Worm (Caenorhabditis elegans) whole organism, L2 larva: ENCODE results near the gene C50F7.6.

Experiments
- aly-2 ChIP-seq: fragments of 150-350 bp; optimal IDR thresholded peaks from 2 replicates; lab custom pipeline; 2014; ENCODE audit warnings: missing biosample characterization, missing genetic modification characterization
- ama-1 ChIP-seq: fragments of 150-350 bp; optimal IDR thresholded peaks from 2 replicates; lab custom pipeline; 2018; ENCODE audit warnings: inconsistent platforms
- lin-39 ChIP-seq: fragments of 150-350 bp; optimal IDR thresholded peaks from 2 replicates; lab custom pipeline; 2014; ENCODE audit warnings: missing biosample characterization, missing genetic modification reagents, missing genetic modification characterization
- mdl-1 ChIP-seq, 2 experiments: fragments of 150-350 bp in 1 of 2; sonication (generic microtip) in 1 of 2; optimal IDR thresholded peaks; 2 replicates each; lab custom pipeline; 2017; ENCODE audit warnings: missing biosample characterization in 2 of 2, missing genetic modification characterization in 2 of 2
- nhr-237 ChIP-seq: fragments of 150-350 bp; optimal IDR thresholded peaks from 2 replicates; lab custom pipeline; 2014; ENCODE audit warnings: missing biosample characterization, missing genetic modification characterization
- sem-4 ChIP-seq: fragments of 150-350 bp; optimal IDR thresholded peaks from 2 replicates; lab custom pipeline; 2014; ENCODE audit warnings: missing biosample characterization, missing genetic modification reagents, missing genetic modification characterization

DNA sequence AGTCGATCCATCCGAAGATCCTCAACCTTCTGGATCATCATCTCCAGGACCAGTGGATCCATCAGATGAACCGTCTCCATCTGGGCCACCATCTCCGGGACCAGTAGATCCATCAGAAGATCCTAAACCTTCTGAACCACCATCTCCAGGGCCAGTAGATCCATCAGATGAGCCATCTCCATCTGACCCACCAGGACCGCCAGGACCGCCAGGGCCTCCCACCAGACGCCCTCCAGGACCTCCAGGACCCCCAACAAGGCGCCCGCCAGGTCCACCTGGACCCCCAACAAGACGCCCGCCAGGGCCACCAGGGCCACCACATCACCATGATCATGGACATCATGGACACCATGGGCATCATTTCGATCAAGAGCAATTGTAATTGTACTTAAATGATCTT is 4.3 kb upstream of the C50F7.6 start:
- no peak for TF ChIP-seq mdl-1 (tag; optimal IDR thresholded peaks at IDR 0.05; lab: Kevin White, UChicago)
- no peak for TF ChIP-seq ama-1 (lab: Kevin White, UChicago)
- no peak for TF ChIP-seq nhr-237 (tag; lab: Kevin White, UChicago)
- TF ChIP-seq sem-4 (tag; lab: Kevin White, UChicago) = no peak
- TF ChIP-seq lin-39 (tag; lab: Kevin White, UChicago) = no peak
- TF ChIP-seq aly-2 (tag; lab: Kevin White, UChicago) = no peak
